Fruit fly (Drosophila melanogaster): ENCODE data around the gene msd5.

The msd5 gene

dm6 chr3L:1300076-1300635, 32.8 kb downstream of the msd5 start (continued):
- peak; percentile 29 for TF ChIP-seq CG3065 (GFP tag; optimal IDR thresholded peaks at IDR 0.05)
- peak; percentile 27; the same call in 1 of the 2 replicates for TF ChIP-seq klu (GFP tag; IDR thresholded peaks at IDR 0.05)
- peak; percentile 82 for TF ChIP-seq CG13424 (tag; optimal IDR thresholded peaks at IDR 0.05)
- peak; percentile 68 for TF ChIP-seq CG9437 (GFP tag; optimal IDR thresholded peaks at IDR 0.05)
- peak; percentile 69 for TF ChIP-seq CG4730 (GFP tag; IDR thresholded peaks at IDR 0.05)
- TF ChIP-seq slbo (GFP tag; IDR thresholded peaks at IDR 0.05), result peak; percentile 68
- TF ChIP-seq Hand (GFP tag; optimal IDR thresholded peaks at IDR 0.05), result peak; percentile 66
- TF ChIP-seq CG33213 (GFP tag; optimal IDR thresholded peaks at IDR 0.05), result peak; percentile 8
- peak; percentile 82 for TF ChIP-seq CG30403 (GFP tag; optimal IDR thresholded peaks at IDR 0.05)
- peak; percentile 74 for TF ChIP-seq CG14667 (GFP tag; IDR thresholded peaks at IDR 0.05)
- peak; percentile 83 for TF ChIP-seq Oli (tag; optimal IDR thresholded peaks at IDR 0.05)
- TF ChIP-seq seq (GFP tag; IDR thresholded peaks at IDR 0.05), result peak; percentile 52; the same call in 1 of the 2 replicates
- no peak for TF ChIP-seq Lpt (GFP tag; optimal IDR thresholded peaks at IDR 0.05)
- TF ChIP-seq CG7556 (GFP tag; optimal IDR thresholded peaks at IDR 0.05), result peak; percentile 89
- peak; percentile 68 for TF ChIP-seq esg (GFP tag; conservative IDR thresholded peaks at IDR 0.05)
- 0 out of 2 replicates have a peak, but pooled peaks have one; percentile 16 for TF ChIP-seq CG1024 (GFP tag; IDR thresholded peaks at IDR 0.05)
- TF ChIP-seq Dbx (GFP tag; IDR thresholded peaks at IDR 0.05), result peak; percentile 69; the same call in 2 of the 3 replicates
- TF ChIP-seq CG7357 (GFP tag; IDR thresholded peaks at IDR 0.05), result peak; percentile 66; the same call in 2 of the 3 replicates
- no peak for TF ChIP-seq ftz-f1 (GFP tag; optimal IDR thresholded peaks at IDR 0.05)
- no peak for TF ChIP-seq ab (GFP tag; optimal IDR thresholded peaks at IDR 0.05)
- TF ChIP-seq CG8388 (GFP tag; optimal IDR thresholded peaks at IDR 0.05), result peak; percentile 88
- TF ChIP-seq CG3838 (GFP tag; optimal IDR thresholded peaks at IDR 0.05), result peak; percentile 30
- TF ChIP-seq bab2 (GFP tag; optimal IDR thresholded peaks at IDR 0.05), result peak; percentile 40
- TF ChIP-seq Ets97D (GFP tag; optimal IDR thresholded peaks at IDR 0.05), result peak; percentile 19
- TF ChIP-seq CG12391 (tag; optimal IDR thresholded peaks at IDR 0.05), result peak; percentile 92
- peak; percentile 78 for TF ChIP-seq nerfin-1 (tag; optimal IDR thresholded peaks at IDR 0.05)
- TF ChIP-seq usp (GFP tag; optimal IDR thresholded peaks at IDR 0.05), result no peak
- peak in 1 of 2 experiments; percentile 0 for TF ChIP-seq Trl (optimal IDR thresholded peaks at IDR 0.05)
- TF ChIP-seq Trl (GFP tag; optimal IDR thresholded peaks at IDR 0.05), result peak; percentile 29
- no peak for TF ChIP-seq disco-r (GFP tag; optimal IDR thresholded peaks at IDR 0.05)
- peak; percentile 74; the same call in 2 of the 3 replicates for TF ChIP-seq ase (GFP tag; IDR thresholded peaks at IDR 0.05)
- no peak for TF ChIP-seq yki (optimal IDR thresholded peaks at IDR 0.05)
- peak; percentile 85 for TF ChIP-seq CG10543 (GFP tag; optimal IDR thresholded peaks at IDR 0.05)
- no peak for TF ChIP-seq cg (GFP tag; optimal IDR thresholded peaks at IDR 0.05)
- TF ChIP-seq Xbp1 (GFP tag; optimal IDR thresholded peaks at IDR 0.05), result peak; percentile 76
- peak; percentile 84 for TF ChIP-seq zen (tag; optimal IDR thresholded peaks at IDR 0.05)
- TF ChIP-seq HLH54F (GFP tag; optimal IDR thresholded peaks at IDR 0.05), result no peak
- TF ChIP-seq CG15514 (GFP tag; optimal IDR thresholded peaks at IDR 0.05), result peak; percentile 43
- peak; percentile 75 for TF ChIP-seq az2 (GFP tag; optimal IDR thresholded peaks at IDR 0.05)
- TF ChIP-seq CG6689 (GFP tag; IDR thresholded peaks at IDR 0.05), result peak; percentile 81
- TF ChIP-seq CG2116 (GFP tag; optimal IDR thresholded peaks at IDR 0.05), result peak; percentile 47
- 0 out of 2 replicates have a peak, but pooled peaks have one; percentile 46 for TF ChIP-seq MBD-R2 (GFP tag; IDR thresholded peaks at IDR 0.05)
- TF ChIP-seq kah (GFP tag; optimal IDR thresholded peaks at IDR 0.05), result peak; percentile 57
- TF ChIP-seq Hey (tag; optimal IDR thresholded peaks at IDR 0.05), result no peak
- peak; percentile 32 for TF ChIP-seq Abd-B (GFP tag; optimal IDR thresholded peaks at IDR 0.05)
- TF ChIP-seq E2f1 (GFP tag; IDR thresholded peaks at IDR 0.05), result peak; percentile 58; the same call in 1 of the 2 replicates
- TF ChIP-seq NK7.1 (GFP tag; optimal IDR thresholded peaks at IDR 0.05), result no peak
- TF ChIP-seq CG3407 (GFP tag; optimal IDR thresholded peaks at IDR 0.05), result peak; percentile 74
- peak; percentile 37 for TF ChIP-seq CG10274 (GFP tag; optimal IDR thresholded peaks at IDR 0.05)
- no peak for TF ChIP-seq Neu2 (GFP tag; optimal IDR thresholded peaks at IDR 0.05; ENCODE audit: borderline replicate concordance)
- peak; percentile 70 for TF ChIP-seq lilli (GFP tag; optimal IDR thresholded peaks at IDR 0.05)

Measured in whole organism, embryonic.